Worm (Caenorhabditis elegans) whole organism, young adult: ENCODE data around the gene Y73C8B.2.

Source experiments
- F22D6.2 ChIP-seq: sonication (generic microtip); optimal IDR thresholded peaks from 2 replicates; lab custom pipeline; 2016; ENCODE audit warnings: mild to moderate bottlenecking, missing genetic modification characterization, missing compliant biosample characterization
- F39B2.1 ChIP-seq: fragments of 200-800 bp; sonication (Bioruptor generic); IDR thresholded peaks from 2 replicates; pipeline ENCODE4 v1.3.6; 2022; ENCODE audit warnings: missing genetic modification reagents, missing genetic modification characterization, missing compliant biosample characterization
- F57C9.4 ChIP-seq: sonication (generic microtip); optimal IDR thresholded peaks from 2 replicates; lab custom pipeline; 2017; ENCODE audit warnings: mild to moderate bottlenecking, missing genetic modification characterization, missing compliant biosample characterization
- Y53F4B.3 ChIP-seq: fragments of 200-800 bp; sonication (Bioruptor generic); IDR thresholded peaks from 2 replicates; pipeline ENCODE4 v1.3.6; 2022; ENCODE audit warnings: missing genetic modification reagents, missing genetic modification characterization, missing compliant biosample characterization
- Y67H2A.10 ChIP-seq: fragments of 200-800 bp; sonication (Bioruptor generic); conservative IDR thresholded peaks from 2 replicates; pipeline ENCODE4 v1.3.6; 2022; ENCODE audit warnings: missing genetic modification reagents, missing genetic modification characterization, missing compliant biosample characterization
- ama-1 ChIP-seq, 3 experiments: fragments of 150-350 bp in 1 of 3; sonication (generic microtip) in 2 of 3; optimal IDR thresholded peaks; 2 replicates each; lab custom pipeline; 2014 to 2018; ENCODE audit warnings: missing biosample characterization in 2 of 3, missing genetic modification characterization in 2 of 3, missing genetic modification reagents in 2 of 3
- aptf-3 ChIP-seq: fragments of 200-800 bp; sonication (Bioruptor generic); IDR thresholded peaks from 2 replicates; pipeline ENCODE4 v1.3.6; 2022; ENCODE audit warnings: missing genetic modification characterization, missing compliant biosample characterization
- attf-3 ChIP-seq: fragments of 200-800 bp; sonication (Bioruptor generic); conservative IDR thresholded peaks from 2 replicates; pipeline ENCODE4 v1.3.6; 2022; ENCODE audit warnings: missing genetic modification reagents, missing genetic modification characterization, missing compliant biosample characterization
- bed-1 ChIP-seq: fragments of 200-800 bp; sonication (Bioruptor generic); IDR thresholded peaks from 2 replicates; pipeline ENCODE4 v1.3.6; 2022; ENCODE audit warnings: missing genetic modification reagents, missing genetic modification characterization, missing compliant biosample characterization
- cebp-1 ChIP-seq, 2 experiments: fragments of 200-800 bp in 1 of 2; sonication (Bioruptor generic) in 1 of 2; sonication (generic microtip) in 1 of 2; IDR thresholded peaks in 1 of 2; optimal IDR thresholded peaks in 1 of 2; 2 replicates each; pipeline versions ENCODE4 v1.3.6 to Lab custom; 2017 to 2022; ENCODE audit warnings: missing compliant biosample characterization in 2 of 2, missing genetic modification characterization in 2 of 2, mild to moderate bottlenecking in 1 of 2, missing genetic modification reagents in 1 of 2, moderate library complexity in 1 of 2
- ceh-27 ChIP-seq: fragments of 200-800 bp; sonication (Bioruptor generic); optimal IDR thresholded peaks from 2 replicates; lab custom pipeline; 2018; ENCODE audit warnings: mild to moderate bottlenecking, missing genetic modification characterization, moderate library complexity, missing compliant biosample characterization
- ceh-40 ChIP-seq: fragments of 200-800 bp; sonication (Bioruptor generic); IDR thresholded peaks from 2 replicates; pipeline ENCODE4 v1.3.6; 2022; ENCODE audit warnings: missing genetic modification characterization, missing compliant biosample characterization
- ceh-79 ChIP-seq: sonication (generic microtip); optimal IDR thresholded peaks from 2 replicates; lab custom pipeline; 2017; ENCODE audit warnings: mild to moderate bottlenecking, missing genetic modification characterization, missing compliant biosample characterization
- chd-7 ChIP-seq: sonication (generic microtip); optimal IDR thresholded peaks from 2 replicates; lab custom pipeline; 2016; ENCODE audit warnings: mild to moderate bottlenecking, missing genetic modification characterization, moderate library complexity, missing compliant biosample characterization
- dox-1 ChIP-seq: fragments of 200-800 bp; sonication (Bioruptor generic); IDR thresholded peaks from 2 replicates; pipeline ENCODE4 v1.3.6; 2022; ENCODE audit warnings: missing genetic modification reagents, missing genetic modification characterization, missing compliant biosample characterization
- egl-18 ChIP-seq: fragments of 200-800 bp; sonication (Bioruptor generic); IDR thresholded peaks from 2 replicates; pipeline ENCODE4 v1.3.6; 2022; ENCODE audit warnings: missing genetic modification reagents, missing genetic modification characterization, missing compliant biosample characterization
- egl-44 ChIP-seq: fragments of 200-800 bp; sonication (Bioruptor generic); IDR thresholded peaks from 2 replicates; pipeline ENCODE4 v1.3.6; 2022; ENCODE audit warnings: missing genetic modification reagents, missing genetic modification characterization, missing compliant biosample characterization
- gei-17 ChIP-seq: fragments of 200-800 bp; sonication (Bioruptor generic); optimal IDR thresholded peaks from 2 replicates; lab custom pipeline; 2018; ENCODE audit warnings: mild to moderate bottlenecking, missing genetic modification characterization, missing compliant biosample characterization
- let-607 ChIP-seq, 2 experiments: fragments of 200-800 bp in 1 of 2; sonication (Bioruptor generic) in 1 of 2; sonication (generic microtip) in 1 of 2; optimal IDR thresholded peaks; 2 replicates each; lab custom pipeline; 2016 to 2018; ENCODE audit warnings: mild to moderate bottlenecking in 2 of 2, missing compliant biosample characterization in 2 of 2, missing genetic modification characterization in 2 of 2, moderate library complexity in 2 of 2, missing genotype in 1 of 2
- lin-40 ChIP-seq: sonication (generic microtip); optimal IDR thresholded peaks from 2 replicates; lab custom pipeline; 2016; ENCODE audit warnings: missing genetic modification characterization, mild to moderate bottlenecking, missing compliant biosample characterization, missing genotype, missing genetic modification reagents
- madf-6 ChIP-seq: fragments of 200-800 bp; sonication (Bioruptor generic); IDR thresholded peaks from 2 replicates; pipeline ENCODE4 v1.3.6; 2022; ENCODE audit warnings: missing genetic modification reagents, missing genetic modification characterization, missing compliant biosample characterization
- nhr-27 ChIP-seq: fragments of 200-800 bp; sonication (Bioruptor generic); optimal IDR thresholded peaks from 2 replicates; lab custom pipeline; 2018; ENCODE audit warnings: mild to moderate bottlenecking, missing genetic modification characterization, moderate library complexity, missing compliant biosample characterization
- nhr-80 ChIP-seq: sonication (generic microtip); optimal IDR thresholded peaks from 2 replicates; lab custom pipeline; 2016; ENCODE audit warnings: missing genetic modification characterization, missing compliant biosample characterization
- pha-4 ChIP-seq: fragments of 150-350 bp; sonication (generic microtip); optimal IDR thresholded peaks from 2 replicates; lab custom pipeline; 2014; ENCODE audit warnings: missing biosample characterization, missing genetic modification reagents, missing genetic modification characterization
- rec-8 ChIP-seq, 2 experiments: sonication (generic microtip); optimal IDR thresholded peaks; 2 replicates each; lab custom pipeline; 2016; ENCODE audit warnings: mild to moderate bottlenecking in 2 of 2, missing genetic modification characterization in 2 of 2, missing genetic modification reagents in 2 of 2, missing genotype in 2 of 2, missing biosample characterization in 1 of 2, missing compliant biosample characterization in 1 of 2, moderate library complexity in 1 of 2
- rpc-1 ChIP-seq, 2 experiments: fragments of 150-350 bp in 1 of 2; sonication (generic microtip) in 1 of 2; optimal IDR thresholded peaks; 2 replicates each; lab custom pipeline; 2014 to 2018; ENCODE audit warnings: missing biosample characterization in 1 of 2, missing genetic modification characterization in 1 of 2, missing genetic modification reagents in 1 of 2, missing genotype in 1 of 2
- sdz-38 ChIP-seq: sonication (generic microtip); optimal IDR thresholded peaks from 2 replicates; lab custom pipeline; 2016; ENCODE audit warnings: missing genotype, missing genetic modification characterization, missing compliant biosample characterization
- sea-2 ChIP-seq: fragments of 200-800 bp; sonication (Bioruptor generic); IDR thresholded peaks from 2 replicates; pipeline ENCODE4 v1.3.6; 2022; ENCODE audit warnings: missing genetic modification characterization, missing compliant biosample characterization
- snpc-3.4 ChIP-seq: sonication (generic microtip); optimal IDR thresholded peaks from 2 replicates; lab custom pipeline; 2017; ENCODE audit warnings: missing genetic modification characterization, mild to moderate bottlenecking, missing compliant biosample characterization, antibody characterized with exemption, moderate library complexity, missing genotype, missing genetic modification reagents
- sptf-2 ChIP-seq: fragments of 200-800 bp; sonication (Bioruptor generic); optimal IDR thresholded peaks from 2 replicates; lab custom pipeline; 2018; ENCODE audit warnings: mild to moderate bottlenecking, missing genetic modification characterization, missing compliant biosample characterization
- tbx-9 ChIP-seq: sonication (generic microtip); optimal IDR thresholded peaks from 2 replicates; lab custom pipeline; 2016; ENCODE audit warnings: borderline replicate concordance, missing genetic modification characterization, inconsistent platforms, missing compliant biosample characterization
- ztf-26 ChIP-seq: sonication (generic microtip); optimal IDR thresholded peaks from 2 replicates; lab custom pipeline; 2017; ENCODE audit warnings: missing genetic modification characterization, missing compliant biosample characterization
- ztf-3 ChIP-seq: fragments of 200-800 bp; sonication (Bioruptor generic); optimal IDR thresholded peaks from 2 replicates; lab custom pipeline; 2018; ENCODE audit warnings: mild to moderate bottlenecking, missing genetic modification characterization, missing compliant biosample characterization

Y73C8B.2 gene

DNA sequence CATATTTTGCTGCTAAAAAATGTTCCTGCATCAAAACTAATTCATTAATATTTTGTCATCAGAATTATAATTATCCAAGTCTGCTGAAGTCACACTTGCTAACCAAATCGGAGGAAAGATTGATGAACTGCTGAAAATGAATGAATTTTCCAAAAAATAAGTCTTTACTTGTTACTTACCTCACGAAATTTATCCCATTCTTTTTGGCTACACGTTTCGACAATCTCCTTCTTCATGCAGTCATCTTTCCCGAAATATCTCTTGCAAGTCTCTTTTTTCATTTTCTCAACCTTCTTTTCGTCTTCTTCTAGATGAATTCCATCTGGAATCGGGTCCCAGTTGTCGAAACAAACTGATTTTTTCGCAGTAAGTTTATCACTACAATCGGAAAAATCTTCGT, 36.4 kb downstream of the Y73C8B.2 start:
- TF ChIP-seq ama-1 (optimal IDR thresholded peaks at IDR 0.05; lab: Kevin White, UChicago) = no peak
- no peak for TF ChIP-seq ama-1 (GFP tag; optimal IDR thresholded peaks at IDR 0.05; lab: Kevin White, UChicago)
- TF ChIP-seq bed-1 (GFP tag; lab: Robert Waterston, UW) = no peak
- no peak for TF ChIP-seq nhr-80
- TF ChIP-seq ztf-26 (tag; lab: Kevin White, UChicago) = no peak
- TF ChIP-seq cebp-1 (GFP tag; IDR thresholded peaks at IDR 0.05; lab: Robert Waterston, UW) = no peak
- no peak for TF ChIP-seq cebp-1 (tag; optimal IDR thresholded peaks at IDR 0.05; lab: Kevin White, UChicago)
- TF ChIP-seq egl-18 (GFP tag; lab: Robert Waterston, UW) = no peak
- no peak for TF ChIP-seq ceh-40 (GFP tag; lab: Robert Waterston, UW)
- TF ChIP-seq ztf-3 (GFP tag; lab: Kevin White, UChicago) = no peak
- TF ChIP-seq pha-4 (tag; lab: Kevin White, UChicago) = no peak
- no peak for TF ChIP-seq sea-2 (GFP tag; lab: Robert Waterston, UW)

DNA sequence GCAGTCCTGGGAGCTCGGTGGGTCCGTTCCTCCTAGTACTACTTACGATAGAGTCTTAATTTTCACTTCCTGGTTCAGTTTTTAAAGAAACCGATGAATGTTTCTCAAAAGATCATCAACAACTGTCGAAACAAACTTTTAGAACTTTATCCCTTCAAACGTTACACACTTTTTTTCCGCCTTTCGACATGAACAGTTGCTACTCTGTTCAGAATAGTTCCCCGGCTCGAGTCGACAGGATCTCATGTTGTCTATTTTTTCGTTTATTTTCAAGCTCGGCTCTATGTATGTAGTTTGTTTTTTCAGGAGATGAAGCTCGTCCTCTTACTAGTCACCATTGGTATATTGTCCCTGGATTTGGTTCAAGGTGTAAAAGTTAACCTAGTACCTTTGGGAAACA, 38.0 kb downstream of the Y73C8B.2 start, which contains the start of gene exh-1:
Gene exh-1 (plus strand): TSS at position 301 of the 400 bp plus-strand sequence.
- no peak for TF ChIP-seq tbx-9 (tag; lab: Kevin White, UChicago)

DNA sequence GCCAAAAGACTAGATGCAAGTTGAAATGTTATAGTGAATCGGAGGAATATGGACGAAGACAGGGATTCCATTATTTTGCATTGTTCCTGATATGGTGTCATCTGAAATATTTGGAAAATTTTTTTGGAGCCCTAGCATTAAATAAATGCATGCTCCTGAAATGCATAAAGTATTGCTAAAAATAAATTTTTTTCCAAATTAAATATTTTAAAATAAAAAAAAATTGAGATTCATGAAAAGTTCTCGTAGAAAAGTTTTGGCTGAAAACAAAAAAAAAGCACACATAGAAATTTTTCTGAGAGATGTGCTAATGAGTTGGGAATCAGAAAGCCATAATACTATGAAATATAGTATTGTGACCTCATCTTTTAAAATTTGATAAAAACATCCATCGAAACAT, 39.7 kb downstream of the Y73C8B.2 start, which contains the start of gene srab-7:
Gene srab-7 (minus strand): TSS at position 101 of the 400 bp plus-strand sequence.
- TF ChIP-seq lin-40 (tag; lab: Kevin White, UChicago) (no peak), sdz-38 (tag; lab: Kevin White, UChicago) (no peak), attf-3 (GFP tag; lab: Robert Waterston, UW) (no peak), ceh-79 (no peak), gei-17 (GFP tag; lab: Kevin White, UChicago) (no peak), sptf-2 (GFP tag; lab: Kevin White, UChicago) (no peak), let-607 (tag; optimal IDR thresholded peaks at IDR 0.05; lab: Kevin White, UChicago) (no peak), snpc-3.4 (tag; lab: Kevin White, UChicago) (no peak), Y67H2A.10 (GFP tag; lab: Robert Waterston, UW) (no peak), rec-8 (tag; optimal IDR thresholded peaks at IDR 0.05; lab: Kevin White, UChicago) (no peak), chd-7 (tag; lab: Kevin White, UChicago) (no peak), aptf-3 (no peak), rpc-1 (optimal IDR thresholded peaks at IDR 0.05; lab: Kevin White, UChicago) (no peak), rpc-1 (tag; optimal IDR thresholded peaks at IDR 0.05; lab: Kevin White, UChicago) (no peak), nhr-27 (tag; lab: Kevin White, UChicago) (no peak), egl-44 (GFP tag; lab: Robert Waterston, UW) (no peak), F57C9.4 (no peak), ceh-27 (GFP tag; lab: Kevin White, UChicago) (no peak), madf-6 (GFP tag; lab: Robert Waterston, UW) (no peak), dox-1 (GFP tag; lab: Robert Waterston, UW) (no peak)

DNA sequence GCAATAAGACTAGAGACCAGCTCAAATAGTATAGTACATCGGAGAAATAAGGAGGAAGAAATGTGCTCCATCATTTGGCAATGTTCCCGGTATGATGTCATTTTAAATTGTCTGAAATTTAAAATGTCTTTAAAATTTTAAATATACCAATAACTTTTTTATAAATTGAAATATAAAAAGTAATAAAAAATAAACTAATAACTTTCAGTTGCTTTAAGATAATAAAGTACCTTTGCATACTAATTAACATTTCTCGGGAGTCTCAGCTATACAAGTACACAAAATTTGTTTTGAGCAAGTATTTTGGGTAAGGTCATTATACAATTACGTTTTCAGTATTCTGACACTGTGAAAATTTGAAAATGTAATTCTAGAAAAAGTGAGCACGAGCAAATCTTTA, 42.9 kb downstream of the Y73C8B.2 start, which contains the start of gene srab-6:
Gene srab-6 (minus strand): TSS at position 101 of the 400 bp plus-strand sequence.
- TF ChIP-seq Y53F4B.3 (GFP tag; lab: Robert Waterston, UW) (no peak), F22D6.2 (tag; lab: Kevin White, UChicago) (no peak), F39B2.1 (no peak)
- TF ChIP-seq, all 124 proteins: peak for 0
